Fruit fly (Drosophila melanogaster) whole organism: Measurements from ENCODE around the gene CG32639.

Source experiments
- CG8478 ChIP-seq: fragments of >200 bp; optimal IDR thresholded peaks from 2 replicates; lab custom pipeline; 2018; ENCODE audit warnings: inconsistent platforms
- Dll ChIP-seq: fragments of >200 bp; optimal IDR thresholded peaks from 2 replicates; lab custom pipeline; 2017
- EcR ChIP-seq, 2 experiments: fragments of >200 bp; optimal IDR thresholded peaks; 2 replicates each; lab custom pipeline; 2017; ENCODE audit warnings: missing biosample characterization in 2 of 2, missing genetic modification characterization in 2 of 2, missing genetic modification reagents in 2 of 2
- pan ChIP-seq: fragments of >200 bp; optimal IDR thresholded peaks from 2 replicates; lab custom pipeline; 2017
- psq ChIP-seq: fragments of >200 bp; optimal IDR thresholded peaks from 2 replicates; lab custom pipeline; 2017
- usp ChIP-seq: fragments of >200 bp; optimal IDR thresholded peaks from 2 replicates; lab custom pipeline; 2017; ENCODE audit warnings: missing biosample characterization, missing genetic modification characterization, mixed read lengths

The CG32639 gene

DNA sequence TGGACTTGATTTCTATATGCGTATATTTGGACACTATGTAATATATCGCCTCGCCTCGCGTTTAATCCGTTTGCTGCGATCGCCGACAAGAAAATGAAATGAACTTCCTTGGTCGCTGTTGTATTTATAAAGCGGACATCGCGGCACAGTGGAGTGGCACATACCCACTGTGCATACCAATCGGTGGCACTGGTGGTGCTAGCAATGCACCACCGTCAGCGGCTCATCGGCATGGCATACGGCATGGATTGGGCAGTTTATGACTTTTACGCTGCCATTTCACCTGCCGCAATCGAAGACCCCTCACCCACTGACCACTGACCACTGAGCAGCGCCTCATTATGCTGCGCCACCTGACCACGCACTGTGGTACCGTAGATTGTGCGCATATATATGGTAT, 44.6 kb downstream of the CG32639 start, which contains the start of gene CG12723:
TSS of gene CG12723 (minus strand) at position 101 of the 400 bp plus-strand sequence.
- TF ChIP-seq usp (GFP tag; lab: Kevin White, UChicago) (no peak), Dll (no peak), psq (no peak)

DNA sequence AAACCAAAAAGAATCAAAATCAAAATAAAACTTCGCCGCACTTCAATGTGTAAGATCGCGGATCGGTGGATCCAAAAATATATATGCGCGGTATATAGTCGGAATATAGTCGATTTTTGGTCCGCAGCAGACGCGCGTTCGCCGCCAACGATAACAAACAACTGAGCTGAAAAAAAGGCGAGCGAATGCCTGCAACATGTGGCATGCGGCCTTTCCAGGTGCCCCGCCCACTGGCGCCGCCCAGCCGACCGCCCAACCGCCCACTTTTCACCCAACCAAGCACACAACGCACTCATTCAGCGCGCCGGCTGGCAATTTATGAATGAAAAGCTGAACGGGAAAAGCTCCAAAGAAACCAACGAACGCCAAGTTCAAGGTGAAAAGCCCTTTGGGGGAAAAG, 47.3 kb downstream of the CG32639 start, which contains the start of gene Lgr4:
TSS of gene Lgr4 (minus strand) at position 133 of the 400 bp plus-strand sequence.
- TF ChIP-seq psq = no peak
- TF ChIP-seq pan (lab: Kevin White, UChicago) = no peak
- TF ChIP-seq EcR (GFP tag; optimal IDR thresholded peaks at IDR 0.05; lab: Kevin White, UChicago) = no peak
- no peak for TF ChIP-seq CG8478 (lab: Kevin White, UChicago)
- TF ChIP-seq Dll = no peak
- TF ChIP-seq usp (GFP tag; lab: Kevin White, UChicago) = no peak
